Worm (Caenorhabditis elegans): ENCODE results near the gene Y97E10AR.6.

Gene Y97E10AR.6

ce11 chrV:8040247-8041084 is 26.7 kb upstream of the Y97E10AR.6 start:
- TF ChIP-seq mls-2 (tag; optimal IDR thresholded peaks at IDR 0.05) (no peak), tbx-8 (GFP tag; optimal IDR thresholded peaks at IDR 0.05) (peak; percentile 38), blmp-1 (tag; optimal IDR thresholded peaks at IDR 0.05) (peak; percentile 70), elt-3 (tag; optimal IDR thresholded peaks at IDR 0.05) (peak; percentile 52), unc-62 (GFP tag; optimal IDR thresholded peaks at IDR 0.05) (peak; percentile 43)

DNA sequence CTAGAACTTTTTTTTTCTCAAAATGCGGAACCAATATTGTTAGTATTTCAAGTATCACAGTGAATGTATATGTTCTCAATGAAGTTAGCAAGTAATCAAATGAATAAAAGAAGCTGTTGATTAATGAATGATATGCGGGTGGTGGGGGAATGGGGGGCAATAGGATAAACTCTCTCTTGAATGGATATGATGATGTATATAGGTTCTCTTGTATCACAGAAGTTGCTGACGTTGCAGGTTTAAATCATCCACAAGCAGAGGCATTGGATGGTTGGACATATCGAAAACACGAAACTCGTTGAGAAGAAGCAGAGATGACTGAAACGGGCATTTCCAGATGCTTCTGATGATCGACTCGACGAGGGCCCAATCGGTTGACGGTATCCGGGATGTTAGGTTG is 25.9 kb upstream of the Y97E10AR.6 start:
- TF ChIP-seq nhr-237 (tag; optimal IDR thresholded peaks at IDR 0.05) (no peak), ces-1 (GFP tag; optimal IDR thresholded peaks at IDR 0.05) (no peak), nhr-76 (tag; optimal IDR thresholded peaks at IDR 0.05) (no peak), elt-3 (tag; optimal IDR thresholded peaks at IDR 0.05) (no peak), ceh-43 (GFP tag; optimal IDR thresholded peaks at IDR 0.05) (no peak), tbx-8 (GFP tag; optimal IDR thresholded peaks at IDR 0.05) (no peak), unc-39 (tag; optimal IDR thresholded peaks at IDR 0.05) (no peak), bed-3 (GFP tag; optimal IDR thresholded peaks at IDR 0.05) (no peak), mep-1 (tag; optimal IDR thresholded peaks at IDR 0.05) (no peak), blmp-1 (tag; optimal IDR thresholded peaks at IDR 0.05) (no peak), mab-5 (tag; optimal IDR thresholded peaks at IDR 0.05) (no peak), flh-1 (GFP tag; optimal IDR thresholded peaks at IDR 0.05) (no peak), elt-1 (tag; optimal IDR thresholded peaks at IDR 0.05; ENCODE audit: borderline replicate concordance, insufficient read depth) (no peak), cnd-1 (tag; optimal IDR thresholded peaks at IDR 0.05) (no peak), nhr-2 (tag; optimal IDR thresholded peaks at IDR 0.05) (no peak), ham-2 (GFP tag; optimal IDR thresholded peaks at IDR 0.05) (no peak), zip-8 (tag; optimal IDR thresholded peaks at IDR 0.05) (no peak), ztf-11 (tag; optimal IDR thresholded peaks at IDR 0.05) (no peak), ceh-39 (tag; optimal IDR thresholded peaks at IDR 0.05) (no peak), lin-32 (GFP tag; optimal IDR thresholded peaks at IDR 0.05) (no peak)

DNA sequence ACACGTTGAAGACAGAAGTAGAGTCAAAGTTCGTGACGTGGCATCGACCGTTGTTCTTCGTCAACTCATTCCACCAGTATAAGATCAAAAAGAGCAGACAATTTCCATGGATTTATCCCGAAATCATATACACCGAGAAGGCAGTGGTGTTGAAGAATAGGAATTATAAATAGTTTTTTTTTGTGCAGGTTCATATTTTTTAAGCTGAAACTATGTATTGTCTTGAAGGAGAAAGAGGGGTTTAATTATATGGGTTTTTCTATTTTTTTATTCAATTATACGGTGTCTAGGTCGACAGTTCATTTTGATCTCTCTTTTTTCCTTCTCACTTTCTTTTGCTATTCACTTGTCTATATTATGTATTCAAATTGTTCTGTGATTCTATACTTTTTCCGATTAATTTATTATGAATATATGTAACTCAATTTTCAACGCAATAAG is 25.4 kb upstream of the Y97E10AR.6 start:
- TF ChIP-seq sptf-1 (tag; optimal IDR thresholded peaks at IDR 0.05) (peak; percentile 14), elt-3 (tag; optimal IDR thresholded peaks at IDR 0.05) (no peak)

ce11 chrV:8035947-8036346 is 22.2 kb upstream of the Y97E10AR.6 start, which contains the start of gene ZC513.14:
TSS of gene ZC513.14 (minus strand) at chrV:8036047.
- TF ChIP-seq zip-8 (tag; optimal IDR thresholded peaks at IDR 0.05) = no peak
- TF ChIP-seq flh-1 (GFP tag; optimal IDR thresholded peaks at IDR 0.05) = no peak
- TF ChIP-seq sptf-1 (tag; optimal IDR thresholded peaks at IDR 0.05) = no peak
- TF ChIP-seq ztf-11 (tag; optimal IDR thresholded peaks at IDR 0.05) = no peak

ce11 chrV:8034811-8035210 is 21.1 kb upstream of the Y97E10AR.6 start, which contains the start of gene algn-12:
TSS of gene algn-12 (plus strand) at chrV:8035111.
- TF ChIP-seq snpc-4 (tag; optimal IDR thresholded peaks at IDR 0.05) (no peak), lsy-2 (tag; optimal IDR thresholded peaks at IDR 0.05) (no peak), cnd-1 (tag; optimal IDR thresholded peaks at IDR 0.05) (no peak), mab-5 (tag; optimal IDR thresholded peaks at IDR 0.05) (no peak), nhr-2 (tag; optimal IDR thresholded peaks at IDR 0.05) (no peak), nhr-76 (tag; optimal IDR thresholded peaks at IDR 0.05) (no peak), zip-8 (tag; optimal IDR thresholded peaks at IDR 0.05) (no peak), nhr-12 (tag; optimal IDR thresholded peaks at IDR 0.05) (no peak), blmp-1 (tag; optimal IDR thresholded peaks at IDR 0.05) (no peak), mls-2 (tag; optimal IDR thresholded peaks at IDR 0.05) (no peak), elt-3 (tag; optimal IDR thresholded peaks at IDR 0.05) (no peak), lin-32 (GFP tag; optimal IDR thresholded peaks at IDR 0.05) (no peak), ham-2 (GFP tag; optimal IDR thresholded peaks at IDR 0.05) (no peak), flh-1 (GFP tag; optimal IDR thresholded peaks at IDR 0.05) (no peak), unc-62 (GFP tag; optimal IDR thresholded peaks at IDR 0.05) (no peak), M03D4.4 (tag; optimal IDR thresholded peaks at IDR 0.05) (no peak)

- no peak for TF ChIP-seq flh-1 (GFP tag; optimal IDR thresholded peaks at IDR 0.05)
- TF ChIP-seq lsy-2 (tag; optimal IDR thresholded peaks at IDR 0.05) = peak; percentile 47
- TF ChIP-seq ces-1 (GFP tag; optimal IDR thresholded peaks at IDR 0.05) = peak; percentile 49
- TF ChIP-seq ceh-43 (GFP tag; optimal IDR thresholded peaks at IDR 0.05) = no peak
- peak; percentile 54 for TF ChIP-seq mep-1 (tag; optimal IDR thresholded peaks at IDR 0.05)
Measured at ce11 chrV:8031121-8031520, 17.4 kb upstream of the Y97E10AR.6 start, which contains the start of gene vars-1. TSS of gene vars-1 (plus strand) at chrV:8031411.
